Worm (Caenorhabditis elegans): ENCODE data around the gene T27E7.4.

ce11 chrIV:14554788-14555187 is 19.9 kb upstream of the T27E7.4 start, which contains the start of gene Y57G11B.6:
- no peak for TF ChIP-seq egl-27 (tag; optimal IDR thresholded peaks at IDR 0.05)
- no peak for TF ChIP-seq aha-1 (tag; optimal IDR thresholded peaks at IDR 0.05)
- no peak for TF ChIP-seq unc-130 (tag; optimal IDR thresholded peaks at IDR 0.05)
- no peak for TF ChIP-seq nhr-28 (tag; optimal IDR thresholded peaks at IDR 0.05)
- no peak for TF ChIP-seq nhr-77 (tag; optimal IDR thresholded peaks at IDR 0.05)
- TF ChIP-seq nhr-12 (tag; optimal IDR thresholded peaks at IDR 0.05) = no peak
- TF ChIP-seq hpl-2 (GFP tag; optimal IDR thresholded peaks at IDR 0.05) = no peak
- no peak for TF ChIP-seq ceh-88 (GFP tag; IDR thresholded peaks at IDR 0.05)
- no peak for TF ChIP-seq unc-30 (tag; optimal IDR thresholded peaks at IDR 0.05)
- no peak for TF ChIP-seq ceh-8 (GFP tag; optimal IDR thresholded peaks at IDR 0.05)
- no peak for TF ChIP-seq ama-1 (optimal IDR thresholded peaks at IDR 0.05)
- TF ChIP-seq nhr-71 (tag; optimal IDR thresholded peaks at IDR 0.05) = no peak
- no peak for TF ChIP-seq efl-1 (optimal IDR thresholded peaks at IDR 0.05)
- no peak for TF ChIP-seq efl-1 (GFP tag; optimal IDR thresholded peaks at IDR 0.05 in 1 of 2)
